Fruit fly (Drosophila melanogaster) whole organism, adult: ENCODE results near the gene Cyp313b1.

ENCODE experiments used
- CG5204 ChIP-seq: fragments of 200-800 bp; sonication (Bioruptor generic); optimal IDR thresholded peaks from 2 replicates; lab custom pipeline; 2016; ENCODE audit warnings: missing biosample characterization, missing genetic modification characterization
- Crg-1 ChIP-seq: fragments of 200-800 bp; sonication (Bioruptor generic); optimal IDR thresholded peaks from 2 replicates; lab custom pipeline; 2016; ENCODE audit warnings: missing biosample characterization, missing genetic modification characterization

Cyp313b1 gene

DNA sequence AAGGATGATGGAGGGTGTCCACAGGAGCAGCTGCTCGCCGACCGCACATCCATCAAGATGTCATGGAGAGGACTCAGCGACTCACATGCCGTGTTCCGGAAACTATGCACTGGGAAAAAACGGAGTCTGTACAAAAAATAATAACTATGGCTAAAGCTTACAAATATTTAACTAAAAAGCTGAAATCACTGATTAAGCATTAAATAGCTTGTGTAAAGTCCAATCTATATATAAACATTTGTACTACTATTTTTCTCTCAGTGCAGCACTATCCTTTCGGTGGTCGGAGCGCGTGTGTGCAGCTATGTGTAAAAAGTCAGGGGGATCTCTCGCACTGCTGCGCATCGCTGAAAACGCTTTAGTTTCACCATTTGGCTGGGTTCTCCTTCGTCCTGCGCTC, 49.3 kb downstream of the Cyp313b1 start:
- peak; percentile 48 for TF ChIP-seq CG5204
- no peak for TF ChIP-seq Crg-1 (GFP tag; lab: Kevin White, UChicago)
